Fruit fly (Drosophila melanogaster) whole organism, prepupa: Measurements from ENCODE around the gene Dus3.
A peak's percentile ranks its signal among the peaks of the same experiment; 100 is the strongest.

Experiments used
- Blimp-1 ChIP-seq: fragments of 200-800 bp; sonication (Bioruptor generic); optimal IDR thresholded peaks from 3 replicates; lab custom pipeline; 2017; ENCODE audit warnings: missing biosample characterization, missing genetic modification characterization, mild to moderate bottlenecking, moderate library complexity, missing genetic modification reagents
- CG10631 ChIP-seq: fragments of 200-800 bp; sonication (Bioruptor generic); optimal IDR thresholded peaks from 2 replicates; lab custom pipeline; 2016; ENCODE audit warnings: missing biosample characterization, missing genetic modification characterization
- CG11762 ChIP-seq: fragments of 200-800 bp; sonication (Bioruptor generic); optimal IDR thresholded peaks from 3 replicates; lab custom pipeline; 2016; ENCODE audit warnings: missing biosample characterization, missing genetic modification characterization; ENCODE audit not compliant: insufficient read depth
- CG11902 ChIP-seq: fragments of 200-800 bp; sonication (Bioruptor generic); optimal IDR thresholded peaks from 3 replicates; lab custom pipeline; 2016; ENCODE audit warnings: missing biosample characterization, missing genetic modification characterization
- CG15336 ChIP-seq: fragments of 200-800 bp; sonication (Bioruptor generic); IDR thresholded peaks from 2 replicates; pipeline ENCODE4 v1.3.6; 2022; ENCODE audit warnings: missing biosample characterization, missing genetic modification characterization
- CG1621 ChIP-seq: fragments of 200-800 bp; sonication (Bioruptor generic); optimal IDR thresholded peaks from 3 replicates; lab custom pipeline; 2018; ENCODE audit warnings: missing biosample characterization, mild to moderate bottlenecking, missing genetic modification characterization
- CG16779 ChIP-seq: fragments of 200-800 bp; sonication (Bioruptor generic); optimal IDR thresholded peaks from 3 replicates; lab custom pipeline; 2017; ENCODE audit warnings: missing biosample characterization, mild to moderate bottlenecking, missing genetic modification characterization
- CG31627 ChIP-seq: fragments of 200-800 bp; sonication (Bioruptor generic); optimal IDR thresholded peaks from 3 replicates; lab custom pipeline; 2016; ENCODE audit warnings: missing biosample characterization, missing genetic modification characterization
- CG32006 ChIP-seq: fragments of 200-800 bp; sonication (Bioruptor generic); optimal IDR thresholded peaks from 3 replicates; lab custom pipeline; 2017; ENCODE audit warnings: missing biosample characterization, mild to moderate bottlenecking, missing genetic modification characterization
- CG34406 ChIP-seq: fragments of 200-800 bp; sonication (Bioruptor generic); optimal IDR thresholded peaks from 3 replicates; lab custom pipeline; 2016; ENCODE audit warnings: missing biosample characterization, missing genetic modification characterization
- CG3919 ChIP-seq: fragments of 200-800 bp; sonication (Bioruptor generic); optimal IDR thresholded peaks from 3 replicates; lab custom pipeline; 2016; ENCODE audit warnings: missing biosample characterization, missing genetic modification characterization
- CG6163 ChIP-seq: fragments of 200-800 bp; sonication (Bioruptor generic); IDR thresholded peaks from 3 replicates; pipeline ENCODE4 v1.3.6; 2022; ENCODE audit warnings: missing biosample characterization, missing genetic modification characterization
- CG6808 ChIP-seq: fragments of 200-800 bp; sonication (Bioruptor generic); optimal IDR thresholded peaks from 3 replicates; lab custom pipeline; 2017; ENCODE audit warnings: missing biosample characterization, missing genetic modification characterization, mild to moderate bottlenecking, moderate library complexity, missing genetic modification reagents
- CG6854 ChIP-seq: fragments of 200-800 bp; sonication (Bioruptor generic); optimal IDR thresholded peaks from 2 replicates; lab custom pipeline; 2017; ENCODE audit warnings: missing biosample characterization, mild to moderate bottlenecking, missing genetic modification characterization
- CG8119 ChIP-seq: fragments of 200-800 bp; sonication (Bioruptor generic); IDR thresholded peaks from 3 replicates; pipeline ENCODE4 v1.3.6; 2022; ENCODE audit warnings: missing biosample characterization, missing genetic modification characterization
- CG8319 ChIP-seq: fragments of 200-800 bp; sonication (Bioruptor generic); optimal IDR thresholded peaks from 3 replicates; lab custom pipeline; 2016; ENCODE audit warnings: missing biosample characterization, missing genetic modification characterization
- Eip78C ChIP-seq: fragments of 200-800 bp; sonication (Bioruptor generic); peaks from one replicate; lab custom pipeline; 2016; ENCODE audit warnings: missing biosample characterization, missing genetic modification characterization
- Eip93F ChIP-seq: fragments of 200-800 bp; sonication (Bioruptor generic); optimal IDR thresholded peaks from 2 replicates; lab custom pipeline; 2016; ENCODE audit warnings: missing biosample characterization, mild to moderate bottlenecking, missing genetic modification characterization
- Ets96B ChIP-seq: fragments of 200-800 bp; optimal IDR thresholded peaks from 2 replicates; lab custom pipeline; 2019; ENCODE audit warnings: missing biosample characterization, mild to moderate bottlenecking, missing genetic modification characterization, moderate library complexity
- Gug ChIP-seq: fragments of 200-800 bp; sonication (Bioruptor generic); IDR thresholded peaks from 2 replicates; pipeline ENCODE4 v1.3.6; 2022; ENCODE audit warnings: missing biosample characterization, missing genetic modification characterization
- Hr39 ChIP-seq: fragments of 200-800 bp; sonication (Bioruptor generic); optimal IDR thresholded peaks from 2 replicates; lab custom pipeline; 2016; ENCODE audit warnings: missing biosample characterization, missing genetic modification characterization
- Lpt ChIP-seq: fragments of 200-800 bp; sonication (Bioruptor generic); optimal IDR thresholded peaks from 3 replicates; lab custom pipeline; 2016; ENCODE audit warnings: missing biosample characterization, missing genetic modification characterization
- Met ChIP-seq: fragments of 200-800 bp; sonication (Bioruptor generic); optimal IDR thresholded peaks from 3 replicates; lab custom pipeline; 2016; ENCODE audit warnings: missing biosample characterization, missing genetic modification characterization
- Smox ChIP-seq: fragments of 200-800 bp; sonication (Bioruptor generic); optimal IDR thresholded peaks from 3 replicates; lab custom pipeline; 2016; ENCODE audit warnings: missing biosample characterization, missing genetic modification characterization
- Sox102F ChIP-seq: fragments of 200-800 bp; sonication (Bioruptor generic); optimal IDR thresholded peaks from 2 replicates; lab custom pipeline; 2016; ENCODE audit warnings: missing biosample characterization, mild to moderate bottlenecking, missing genetic modification characterization
- Sox15 ChIP-seq: fragments of 200-800 bp; sonication (Bioruptor generic); optimal IDR thresholded peaks from 3 replicates; lab custom pipeline; 2016; ENCODE audit warnings: missing biosample characterization, missing genetic modification characterization
- achi ChIP-seq: fragments of 200-800 bp; sonication (Bioruptor generic); optimal IDR thresholded peaks from 3 replicates; lab custom pipeline; 2016; ENCODE audit warnings: missing biosample characterization, missing genetic modification characterization
- acj6 ChIP-seq: fragments of 200-800 bp; sonication (Bioruptor generic); optimal IDR thresholded peaks from 3 replicates; lab custom pipeline; 2016; ENCODE audit warnings: missing biosample characterization, missing genetic modification characterization
- dsx ChIP-seq: fragments of 200-800 bp; optimal IDR thresholded peaks from 3 replicates; lab custom pipeline; 2019; ENCODE audit warnings: missing biosample characterization, mild to moderate bottlenecking, missing genetic modification characterization, moderate library complexity; ENCODE audit not compliant: poor library complexity, severe bottlenecking
- eg ChIP-seq: fragments of 200-800 bp; sonication (Bioruptor generic); IDR thresholded peaks from 3 replicates; pipeline ENCODE4 v1.3.6; 2022; ENCODE audit warnings: missing biosample characterization, missing genetic modification characterization
- esn ChIP-seq: fragments of 200-800 bp; sonication (Bioruptor generic); optimal IDR thresholded peaks from 2 replicates; lab custom pipeline; 2016; ENCODE audit warnings: missing biosample characterization, mild to moderate bottlenecking, missing genetic modification characterization, moderate library complexity
- fd59A ChIP-seq: fragments of 200-800 bp; sonication (Bioruptor generic); optimal IDR thresholded peaks from 2 replicates; lab custom pipeline; 2017; ENCODE audit warnings: missing biosample characterization, mild to moderate bottlenecking, missing genetic modification characterization, missing genetic modification reagents
- fd85E ChIP-seq: fragments of 200-800 bp; sonication (Bioruptor generic); optimal IDR thresholded peaks from 3 replicates; lab custom pipeline; 2016; ENCODE audit warnings: missing biosample characterization, missing genetic modification characterization
- net ChIP-seq: fragments of 200-800 bp; sonication (Bioruptor generic); optimal IDR thresholded peaks from 3 replicates; lab custom pipeline; 2016; ENCODE audit warnings: missing biosample characterization, missing genetic modification characterization
- pdm3 ChIP-seq: fragments of 200-800 bp; sonication (Bioruptor generic); optimal IDR thresholded peaks from 3 replicates; lab custom pipeline; 2016; ENCODE audit warnings: missing biosample characterization, missing genetic modification characterization
- salr ChIP-seq, 2 experiments: fragments of 200-800 bp; sonication (Bioruptor generic); optimal IDR thresholded peaks; 3 replicates each; lab custom pipeline; 2016 to 2018; ENCODE audit warnings: missing biosample characterization in 2 of 2, missing genetic modification characterization in 2 of 2, mild to moderate bottlenecking in 1 of 2
- spab ChIP-seq: fragments of 200-800 bp; sonication (Bioruptor generic); optimal IDR thresholded peaks from 2 replicates; lab custom pipeline; 2017; ENCODE audit warnings: missing biosample characterization, mild to moderate bottlenecking, missing genetic modification characterization, missing genetic modification reagents
- svp ChIP-seq: fragments of 200-800 bp; sonication (Bioruptor generic); peaks from one replicate; lab custom pipeline; 2016; ENCODE audit warnings: missing biosample characterization, missing genetic modification characterization
- topi ChIP-seq: fragments of 200-800 bp; sonication (Bioruptor generic); optimal IDR thresholded peaks from 3 replicates; lab custom pipeline; 2016; ENCODE audit warnings: missing biosample characterization, missing genetic modification characterization

The Dus3 gene

DNA sequence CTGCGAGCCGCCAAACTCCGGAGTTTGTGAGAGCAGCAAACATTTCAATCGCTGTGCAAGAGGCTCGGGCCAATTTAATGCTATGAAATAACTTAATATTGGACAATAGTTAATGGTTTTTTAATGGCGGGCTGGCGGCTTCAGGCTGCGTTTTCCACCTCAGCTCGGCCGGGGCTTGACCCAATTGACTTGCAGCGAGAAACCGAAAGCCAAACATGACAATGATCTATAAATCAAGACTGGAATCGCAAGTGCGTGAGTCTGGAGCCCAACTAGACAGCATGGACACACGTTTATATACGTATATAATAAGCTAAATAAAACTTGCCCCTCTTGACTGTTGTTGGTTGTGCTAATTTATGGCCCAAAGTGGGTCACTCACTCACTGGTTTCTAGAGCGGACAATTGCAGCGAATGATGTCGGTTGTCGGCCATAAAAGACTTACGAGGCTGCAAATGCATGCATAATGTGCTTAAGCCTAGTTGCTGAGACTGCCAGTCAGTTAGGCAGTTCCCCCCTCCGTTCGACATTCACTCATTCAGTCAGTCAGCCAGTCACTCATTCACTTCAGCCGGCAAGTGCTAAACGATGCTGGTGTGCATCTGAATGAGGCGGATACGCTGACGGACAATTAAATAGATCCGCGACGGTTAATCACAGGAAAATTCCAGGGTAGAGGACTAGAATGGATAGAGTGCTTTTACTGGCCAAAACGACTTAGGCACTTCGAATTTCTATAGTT, 26.3 kb downstream of the Dus3 start:
- TF ChIP-seq Eip93F (GFP tag; lab: Kevin White, UChicago) (no peak), CG8119 (GFP tag; lab: Robert Waterston, UW) (0 out of 3 replicates have a peak, but pooled peaks have one; percentile 13)

DNA sequence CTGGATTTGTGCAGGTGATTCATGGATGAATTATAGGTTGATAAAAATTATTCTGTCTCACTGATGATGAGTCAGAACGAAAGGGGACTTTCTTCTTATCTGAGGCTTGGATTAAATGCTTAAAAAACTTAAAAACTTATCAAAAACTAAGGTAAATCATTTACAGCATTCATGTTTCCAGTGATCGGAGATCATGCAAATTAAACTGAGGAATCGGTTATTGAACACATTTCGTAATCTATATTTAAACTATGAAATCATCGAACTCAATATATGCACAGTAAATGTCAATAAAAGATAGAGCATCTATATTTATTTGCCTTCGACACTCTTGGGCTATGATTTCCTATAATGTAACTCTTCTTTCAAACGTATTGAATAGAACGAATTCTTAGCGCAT, 29.3 kb downstream of the Dus3 start:
- TF ChIP-seq CG11762 (GFP tag; lab: Kevin White, UChicago) (no peak), achi (GFP tag; lab: Kevin White, UChicago) (no peak), Eip78C (peak; percentile 59)

DNA sequence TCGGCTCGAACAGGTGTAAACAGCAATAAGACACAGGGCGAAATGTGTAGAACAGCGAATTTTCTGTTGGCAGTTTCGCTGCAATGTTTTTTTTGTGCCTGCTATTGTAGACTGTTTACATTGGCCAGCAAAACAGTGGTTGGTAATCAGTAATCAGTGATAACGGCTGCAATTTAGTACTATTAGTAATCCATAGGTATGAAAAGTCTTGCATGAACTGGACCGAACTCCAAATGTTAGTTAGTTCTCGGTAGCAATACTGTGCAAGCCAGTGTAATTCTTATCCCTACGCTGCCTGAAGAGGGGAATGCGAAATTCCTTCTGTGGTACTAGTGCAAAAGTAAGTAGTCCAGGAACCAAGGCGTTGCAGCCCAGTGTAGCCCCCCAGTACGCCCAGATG, 30.1 kb downstream of the Dus3 start:
- no peak for TF ChIP-seq spab
- no peak for TF ChIP-seq CG10631 (GFP tag; lab: Kevin White, UChicago)
- no peak for TF ChIP-seq Hr39 (GFP tag; lab: Kevin White, UChicago)
- TF ChIP-seq CG16779 (tag; lab: Kevin White, UChicago), result no peak
- TF ChIP-seq svp (GFP tag; lab: Kevin White, UChicago), result no peak
- TF ChIP-seq esn (GFP tag; lab: Kevin White, UChicago), result no peak
- TF ChIP-seq fd85E (GFP tag; lab: Kevin White, UChicago), result no peak
- peak; percentile 11 for TF ChIP-seq net (GFP tag; lab: Kevin White, UChicago)
- TF ChIP-seq CG11902, result no peak
- TF ChIP-seq CG32006, result peak; percentile 25
- TF ChIP-seq Blimp-1 (GFP tag; lab: Kevin White, UChicago), result no peak
- no peak for TF ChIP-seq dsx (GFP tag; lab: Kevin White, UChicago)
- peak; percentile 61; the same call in 2 of the 3 replicates for TF ChIP-seq CG8119 (GFP tag; lab: Robert Waterston, UW)
- no peak for TF ChIP-seq CG31627 (GFP tag; lab: Kevin White, UChicago)
- TF ChIP-seq CG6808, result no peak
- no peak for TF ChIP-seq Gug
- TF ChIP-seq pdm3 (GFP tag; lab: Kevin White, UChicago), result peak; percentile 18
- no peak for TF ChIP-seq Smox (GFP tag; lab: Kevin White, UChicago)
- TF ChIP-seq salr (GFP tag; optimal IDR thresholded peaks at IDR 0.05; lab: Kevin White, UChicago), result no peak
- no peak for TF ChIP-seq Lpt (GFP tag; lab: Kevin White, UChicago)
- TF ChIP-seq CG15336 (GFP tag; lab: Robert Waterston, UW), result 0 out of 2 replicates have a peak, but pooled peaks have one; percentile 38
- TF ChIP-seq Sox102F (GFP tag; lab: Kevin White, UChicago), result no peak
- TF ChIP-seq CG11762 (GFP tag; lab: Kevin White, UChicago), result no peak
- peak; percentile 56; the same call in 2 of the 3 replicates for TF ChIP-seq CG6163 (GFP tag; lab: Robert Waterston, UW)
- TF ChIP-seq fd59A (GFP tag; lab: Kevin White, UChicago), result peak; percentile 19
- TF ChIP-seq acj6 (GFP tag; lab: Kevin White, UChicago), result peak; percentile 13
- TF ChIP-seq CG34406 (GFP tag; lab: Kevin White, UChicago), result no peak
- TF ChIP-seq CG1621 (tag; lab: Kevin White, UChicago), result peak; percentile 28
- TF ChIP-seq Ets96B (tag; lab: Kevin White, UChicago), result peak; percentile 1
- TF ChIP-seq CG8319 (GFP tag; lab: Kevin White, UChicago), result no peak
- TF ChIP-seq Eip78C, result peak; percentile 76
- no peak for TF ChIP-seq Met (GFP tag; lab: Kevin White, UChicago)
- TF ChIP-seq CG3919 (GFP tag; lab: Kevin White, UChicago), result no peak
- TF ChIP-seq eg (GFP tag; lab: Robert Waterston, UW), result 0 out of 3 replicates have a peak, but pooled peaks have one; percentile 34
- no peak for TF ChIP-seq Sox15 (GFP tag; lab: Kevin White, UChicago)
- TF ChIP-seq topi (GFP tag; lab: Kevin White, UChicago), result no peak
- TF ChIP-seq CG6854, result no peak
- TF ChIP-seq, all 60 proteins: peak for 12
